Fruit fly (Drosophila melanogaster): Measurements from ENCODE around the gene PolrMT.

Gene PolrMT

dm6 chr2L:1123078-1123818, 15.1 kb upstream of the PolrMT start (continued):
- TF ChIP-seq Neu2 (GFP tag; optimal IDR thresholded peaks at IDR 0.05; ENCODE audit: borderline replicate concordance) (no peak), CG32772 (GFP tag; IDR thresholded peaks at IDR 0.05) (no peak), CG17328 (GFP tag; IDR thresholded peaks at IDR 0.05) (no peak), Dad (GFP tag; optimal IDR thresholded peaks at IDR 0.05) (no peak), CG1832 (GFP tag; optimal IDR thresholded peaks at IDR 0.05) (no peak), sob (GFP tag; IDR thresholded peaks at IDR 0.05) (no peak), CG4854 (GFP tag; optimal IDR thresholded peaks at IDR 0.05) (no peak), zfh2 (GFP tag; optimal IDR thresholded peaks at IDR 0.05) (no peak), Dip3 (GFP tag; optimal IDR thresholded peaks at IDR 0.05) (no peak), CG4707 (GFP tag; optimal IDR thresholded peaks at IDR 0.05) (peak; percentile 55), bowl (GFP tag; IDR thresholded peaks at IDR 0.05) (no peak), CG42726 (GFP tag; IDR thresholded peaks at IDR 0.05; ENCODE audit: partially characterized antibody) (no peak), Sox100B (GFP tag; optimal IDR thresholded peaks at IDR 0.05) (peak; percentile 57), CG6683 (GFP tag; optimal IDR thresholded peaks at IDR 0.05) (no peak), lov (optimal IDR thresholded peaks at IDR 0.05) (no peak), lov (GFP tag; IDR thresholded peaks at IDR 0.05) (no peak), Rfx (GFP tag; IDR thresholded peaks at IDR 0.05) (no peak), Taf1 (GFP tag; IDR thresholded peaks at IDR 0.05) (no peak), CG9932 (GFP tag; IDR thresholded peaks at IDR 0.05) (no peak), CG5953 (GFP tag; IDR thresholded peaks at IDR 0.05) (no peak), CG15601 (tag; optimal IDR thresholded peaks at IDR 0.05) (peak; percentile 69), ken (GFP tag; IDR thresholded peaks at IDR 0.05) (no peak), CG9609 (GFP tag; optimal IDR thresholded peaks at IDR 0.05) (no peak), Asciz (GFP tag; optimal IDR thresholded peaks at IDR 0.05) (peak; percentile 75), CG10543 (GFP tag; optimal IDR thresholded peaks at IDR 0.05) (peak; percentile 46), CG6689 (GFP tag; IDR thresholded peaks at IDR 0.05) (no peak), CG4730 (GFP tag; IDR thresholded peaks at IDR 0.05) (no peak), Med (GFP tag) (peak; percentile 80), Chrac-16 (GFP tag; optimal IDR thresholded peaks at IDR 0.05) (no peak), ATbp (GFP tag; optimal IDR thresholded peaks at IDR 0.05) (peak; percentile 86), CG8944 (GFP tag; optimal IDR thresholded peaks at IDR 0.05) (no peak), jing (GFP tag; optimal IDR thresholded peaks at IDR 0.05) (no peak), pzg (GFP tag; optimal IDR thresholded peaks at IDR 0.05) (no peak), insv (GFP tag; optimal IDR thresholded peaks at IDR 0.05) (no peak), CoRest (tag; optimal IDR thresholded peaks at IDR 0.05) (peak; percentile 34), Gug (GFP tag; IDR thresholded peaks at IDR 0.05) (no peak), sug (tag; optimal IDR thresholded peaks at IDR 0.05) (no peak), chif (GFP tag; optimal IDR thresholded peaks at IDR 0.05) (no peak), CG6254 (GFP tag; optimal IDR thresholded peaks at IDR 0.05) (peak; percentile 61), CG18764 (GFP tag; optimal IDR thresholded peaks at IDR 0.05) (peak; percentile 45), ash1 (GFP tag; optimal IDR thresholded peaks at IDR 0.05) (no peak), twi (tag; optimal IDR thresholded peaks at IDR 0.05) (no peak), Bteb2 (GFP tag; optimal IDR thresholded peaks at IDR 0.05) (no peak), tio (GFP tag; optimal IDR thresholded peaks at IDR 0.05) (no peak), ind (GFP tag; optimal IDR thresholded peaks at IDR 0.05) (no peak), CG13296 (GFP tag; optimal IDR thresholded peaks at IDR 0.05) (no peak), onecut (GFP tag; IDR thresholded peaks at IDR 0.05) (no peak)
